Fruit fly (Drosophila melanogaster) whole organism, embryonic: ENCODE results near the gene CG31636.
A peak's percentile ranks its signal among the peaks of the same experiment; 100 is the strongest.

ENCODE experiments used
- Asciz ChIP-seq: fragments of 200-800 bp; sonication (Bioruptor generic); optimal IDR thresholded peaks from 2 replicates; lab custom pipeline; 2017; ENCODE audit warnings: missing biosample characterization, mild to moderate bottlenecking, missing genetic modification characterization, missing genetic modification reagents
- CG10209 ChIP-seq: fragments of 200-800 bp; sonication (Bioruptor generic); optimal IDR thresholded peaks from 3 replicates; lab custom pipeline; 2017; ENCODE audit warnings: missing biosample characterization, mild to moderate bottlenecking, missing genetic modification characterization, missing genetic modification reagents
- CG10654 ChIP-seq: fragments of 200-800 bp; sonication (Bioruptor generic); optimal IDR thresholded peaks from 2 replicates; lab custom pipeline; 2016; ENCODE audit warnings: missing biosample characterization, missing genetic modification characterization
- CG11504 ChIP-seq: fragments of 200-800 bp; sonication (Bioruptor generic); optimal IDR thresholded peaks from 3 replicates; lab custom pipeline; 2019; ENCODE audit warnings: missing biosample characterization, mild to moderate bottlenecking, missing genetic modification characterization, moderate library complexity
- CG12104 ChIP-seq: fragments of 200-800 bp; sonication (Bioruptor generic); optimal IDR thresholded peaks from 3 replicates; lab custom pipeline; 2016; ENCODE audit warnings: missing biosample characterization, missing genetic modification characterization
- CG12659 ChIP-seq: fragments of 200-800 bp; sonication (Bioruptor generic); optimal IDR thresholded peaks from 3 replicates; lab custom pipeline; 2017; ENCODE audit warnings: mild to moderate bottlenecking, missing biosample characterization, missing genetic modification reagents, missing genetic modification characterization
- CG1647 ChIP-seq: fragments of 200-800 bp; sonication (Bioruptor generic); optimal IDR thresholded peaks from 3 replicates; lab custom pipeline; 2016; ENCODE audit warnings: missing biosample characterization, missing genetic modification characterization
- CG17186 ChIP-seq: fragments of 200-800 bp; sonication (Bioruptor generic); optimal IDR thresholded peaks from 3 replicates; lab custom pipeline; 2017; ENCODE audit warnings: missing biosample characterization, missing genetic modification reagents, missing genetic modification characterization
- CG18619 ChIP-seq: fragments of 200-800 bp; sonication (Bioruptor generic); optimal IDR thresholded peaks from 3 replicates; lab custom pipeline; 2017; ENCODE audit warnings: missing biosample characterization, mild to moderate bottlenecking, missing genetic modification characterization
- CG30431 ChIP-seq: fragments of 200-800 bp; sonication (Bioruptor generic); optimal IDR thresholded peaks from 2 replicates; lab custom pipeline; 2017; ENCODE audit warnings: missing biosample characterization, missing genetic modification characterization
- CG31365 ChIP-seq: fragments of 200-800 bp; sonication (Bioruptor generic); optimal IDR thresholded peaks from 2 replicates; lab custom pipeline; 2018; ENCODE audit warnings: missing biosample characterization, mild to moderate bottlenecking, missing genetic modification characterization
- CG3163 ChIP-seq: fragments of 200-800 bp; sonication (Bioruptor generic); optimal IDR thresholded peaks from 3 replicates; lab custom pipeline; 2016; ENCODE audit warnings: missing biosample characterization, missing genetic modification characterization
- CG33213 ChIP-seq: fragments of 200-800 bp; sonication (Bioruptor generic); optimal IDR thresholded peaks from 3 replicates; lab custom pipeline; 2016; ENCODE audit warnings: missing biosample characterization, missing genetic modification characterization
- CG4854 ChIP-seq: fragments of 200-800 bp; sonication (Bioruptor generic); optimal IDR thresholded peaks from 2 replicates; lab custom pipeline; 2016; ENCODE audit warnings: missing biosample characterization, missing genetic modification characterization, inconsistent platforms
- CG6689 ChIP-seq: fragments of 200-800 bp; sonication (Bioruptor generic); IDR thresholded peaks from 2 replicates; pipeline ENCODE4 v1.3.6; 2022; ENCODE audit warnings: missing biosample characterization, missing genetic modification characterization
- CG7271 ChIP-seq: fragments of 200-800 bp; sonication (Bioruptor generic); optimal IDR thresholded peaks from 2 replicates; lab custom pipeline; 2018; ENCODE audit warnings: missing biosample characterization, mild to moderate bottlenecking, missing genetic modification characterization, moderate library complexity
- CG7786 ChIP-seq: fragments of 200-800 bp; sonication (Bioruptor generic); optimal IDR thresholded peaks from 2 replicates; lab custom pipeline; 2016; ENCODE audit warnings: missing biosample characterization, missing genetic modification characterization
- CG7928 ChIP-seq: fragments of 200-800 bp; sonication (Bioruptor generic); optimal IDR thresholded peaks from 2 replicates; lab custom pipeline; 2017; ENCODE audit warnings: missing biosample characterization, mild to moderate bottlenecking, missing genetic modification characterization
- CG8290 ChIP-seq, 3 experiments: fragments of 200-800 bp; sonication (Bioruptor generic); optimal IDR thresholded peaks; 2 replicates each; lab custom pipeline; 2016 to 2019; ENCODE audit warnings: missing biosample characterization in 3 of 3, missing genetic modification characterization in 3 of 3, mild to moderate bottlenecking in 2 of 3, moderate library complexity in 1 of 3
- CG8944 ChIP-seq: fragments of 200-800 bp; sonication (Bioruptor generic); optimal IDR thresholded peaks from 3 replicates; lab custom pipeline; 2016; ENCODE audit warnings: missing biosample characterization, missing genetic modification characterization
- CG9215 ChIP-seq: fragments of 200-800 bp; sonication (Bioruptor generic); IDR thresholded peaks from 2 replicates; pipeline ENCODE4 v1.3.6; 2022; ENCODE audit warnings: missing biosample characterization, missing genetic modification characterization
- CG9876 ChIP-seq: fragments of 200-800 bp; sonication (Bioruptor generic); optimal IDR thresholded peaks from 2 replicates; lab custom pipeline; 2016; ENCODE audit warnings: missing biosample characterization, missing genetic modification characterization
- CTCF ChIP-seq: fragments of 200-800 bp; sonication (Bioruptor generic); optimal IDR thresholded peaks from 2 replicates; lab custom pipeline; 2017; ENCODE audit warnings: missing biosample characterization, mild to moderate bottlenecking, missing genetic modification characterization, moderate library complexity
- Eip74EF ChIP-seq, 2 experiments: fragments of 200-800 bp in 1 of 2; fragments of >200 bp in 1 of 2; sonication (Bioruptor generic) in 1 of 2; optimal IDR thresholded peaks; 2 replicates each; lab custom pipeline; 2017 to 2019; ENCODE audit warnings: missing biosample characterization in 2 of 2, missing genetic modification characterization in 2 of 2, mild to moderate bottlenecking in 1 of 2, moderate library complexity in 1 of 2
- Fer3 ChIP-seq: fragments of 200-800 bp; sonication (Bioruptor generic); optimal IDR thresholded peaks from 2 replicates; lab custom pipeline; 2018; ENCODE audit warnings: missing biosample characterization, mild to moderate bottlenecking, missing genetic modification characterization, moderate library complexity
- H15 ChIP-seq: fragments of 200-800 bp; sonication (Bioruptor generic); IDR thresholded peaks from 3 replicates; pipeline ENCODE4 v1.3.6; 2022; ENCODE audit warnings: missing biosample characterization, missing genetic modification characterization
- HmgD ChIP-seq: fragments of 200-800 bp; sonication (Bioruptor generic); optimal IDR thresholded peaks from 3 replicates; lab custom pipeline; 2016; ENCODE audit warnings: missing biosample characterization, missing genetic modification characterization
- Hmr ChIP-seq: fragments of 200-800 bp; sonication (Bioruptor generic); optimal IDR thresholded peaks from 3 replicates; lab custom pipeline; 2017; ENCODE audit warnings: mild to moderate bottlenecking, missing biosample characterization, missing genetic modification reagents, missing genetic modification characterization
- Hr3 ChIP-seq: fragments of 200-800 bp; sonication (Bioruptor generic); optimal IDR thresholded peaks from 3 replicates; lab custom pipeline; 2016; ENCODE audit warnings: missing biosample characterization, missing genetic modification characterization
- Lhr ChIP-seq: fragments of 200-800 bp; sonication (Bioruptor generic); optimal IDR thresholded peaks from 3 replicates; lab custom pipeline; 2017; ENCODE audit warnings: mild to moderate bottlenecking, missing biosample characterization, missing genetic modification reagents, missing genetic modification characterization
- Lpt ChIP-seq: fragments of >200 bp; optimal IDR thresholded peaks from 2 replicates; lab custom pipeline; 2018; ENCODE audit warnings: missing biosample characterization, missing genetic modification characterization
- MTF-1 ChIP-seq: fragments of 200-800 bp; sonication (Bioruptor generic); optimal IDR thresholded peaks from 2 replicates; lab custom pipeline; 2018; ENCODE audit warnings: missing biosample characterization, mild to moderate bottlenecking, missing genetic modification characterization, borderline replicate concordance
- Rx ChIP-seq: fragments of 200-800 bp; sonication (Bioruptor generic); IDR thresholded peaks from 2 replicates; pipeline ENCODE4 v1.3.6; 2022; ENCODE audit warnings: missing biosample characterization, missing genetic modification characterization
- Side ChIP-seq: fragments of 200-800 bp; sonication (Bioruptor generic); optimal IDR thresholded peaks from 2 replicates; lab custom pipeline; 2016; ENCODE audit warnings: missing biosample characterization, missing genetic modification characterization
- Usf ChIP-seq: fragments of 200-800 bp; sonication (Bioruptor generic); optimal IDR thresholded peaks from 2 replicates; lab custom pipeline; 2017; ENCODE audit warnings: missing genotype, missing biosample characterization, missing genetic modification characterization
- Vsx1 ChIP-seq: fragments of 200-800 bp; sonication (Bioruptor generic); optimal IDR thresholded peaks from 2 replicates; lab custom pipeline; 2017; ENCODE audit warnings: missing biosample characterization, mild to moderate bottlenecking, missing genetic modification characterization, missing genetic modification reagents
- ato ChIP-seq: fragments of 200-800 bp; sonication (Bioruptor generic); IDR thresholded peaks from 2 replicates; pipeline ENCODE4 v1.3.6; 2022; ENCODE audit warnings: missing biosample characterization, missing genetic modification characterization; ENCODE audit not compliant: partially characterized antibody
- dan ChIP-seq: fragments of 200-800 bp; sonication (Bioruptor generic); IDR thresholded peaks from 2 replicates; pipeline ENCODE4 v1.3.6; 2022; ENCODE audit warnings: missing biosample characterization, missing genetic modification characterization
- dm ChIP-seq: fragments of 200-800 bp; sonication (Bioruptor generic); optimal IDR thresholded peaks from 3 replicates; lab custom pipeline; 2016; ENCODE audit warnings: missing biosample characterization, missing genetic modification characterization
- fd102C ChIP-seq: fragments of 200-800 bp; sonication (Bioruptor generic); optimal IDR thresholded peaks from 2 replicates; lab custom pipeline; 2018; ENCODE audit warnings: missing biosample characterization, mild to moderate bottlenecking, missing genetic modification characterization, moderate library complexity
- gem ChIP-seq: fragments of 200-800 bp; sonication (Bioruptor generic); optimal IDR thresholded peaks from 2 replicates; lab custom pipeline; 2019; ENCODE audit warnings: missing biosample characterization, mild to moderate bottlenecking, missing genetic modification characterization, moderate library complexity
- ind ChIP-seq: fragments of 200-800 bp; sonication (Bioruptor generic); optimal IDR thresholded peaks from 3 replicates; lab custom pipeline; 2016; ENCODE audit warnings: missing biosample characterization, missing genetic modification characterization
- nerfin-1 ChIP-seq: fragments of 200-800 bp; sonication (Bioruptor generic); optimal IDR thresholded peaks from 3 replicates; lab custom pipeline; 2019; ENCODE audit warnings: missing biosample characterization, mild to moderate bottlenecking, missing genetic modification characterization, moderate library complexity
- oc ChIP-seq: fragments of 200-800 bp; sonication (Bioruptor generic); optimal IDR thresholded peaks from 2 replicates; lab custom pipeline; 2018; ENCODE audit warnings: missing biosample characterization, mild to moderate bottlenecking, missing genetic modification characterization, moderate library complexity
- pb ChIP-seq: fragments of 200-800 bp; sonication (Bioruptor generic); optimal IDR thresholded peaks from 3 replicates; lab custom pipeline; 2016; ENCODE audit warnings: missing biosample characterization, missing genetic modification characterization
- sob ChIP-seq: fragments of 200-800 bp; sonication (Bioruptor generic); IDR thresholded peaks from 2 replicates; pipeline ENCODE4 v1.3.6; 2022; ENCODE audit warnings: missing biosample characterization, missing genetic modification characterization
- sqz ChIP-seq: fragments of 200-800 bp; sonication (Bioruptor generic); optimal IDR thresholded peaks from 3 replicates; lab custom pipeline; 2018; ENCODE audit warnings: missing biosample characterization, mild to moderate bottlenecking, missing genetic modification characterization
- unc-4 ChIP-seq: fragments of 200-800 bp; sonication (Bioruptor generic); IDR thresholded peaks from 2 replicates; pipeline ENCODE4 v1.3.6; 2022; ENCODE audit warnings: missing biosample characterization, missing genetic modification characterization; ENCODE audit not compliant: partially characterized antibody
- zen2 ChIP-seq: fragments of 200-800 bp; sonication (Bioruptor generic); IDR thresholded peaks from 3 replicates; pipeline ENCODE4 v1.3.6; 2022; ENCODE audit warnings: missing biosample characterization, missing genetic modification characterization; ENCODE audit not compliant: partially characterized antibody

CG31636 gene

DNA sequence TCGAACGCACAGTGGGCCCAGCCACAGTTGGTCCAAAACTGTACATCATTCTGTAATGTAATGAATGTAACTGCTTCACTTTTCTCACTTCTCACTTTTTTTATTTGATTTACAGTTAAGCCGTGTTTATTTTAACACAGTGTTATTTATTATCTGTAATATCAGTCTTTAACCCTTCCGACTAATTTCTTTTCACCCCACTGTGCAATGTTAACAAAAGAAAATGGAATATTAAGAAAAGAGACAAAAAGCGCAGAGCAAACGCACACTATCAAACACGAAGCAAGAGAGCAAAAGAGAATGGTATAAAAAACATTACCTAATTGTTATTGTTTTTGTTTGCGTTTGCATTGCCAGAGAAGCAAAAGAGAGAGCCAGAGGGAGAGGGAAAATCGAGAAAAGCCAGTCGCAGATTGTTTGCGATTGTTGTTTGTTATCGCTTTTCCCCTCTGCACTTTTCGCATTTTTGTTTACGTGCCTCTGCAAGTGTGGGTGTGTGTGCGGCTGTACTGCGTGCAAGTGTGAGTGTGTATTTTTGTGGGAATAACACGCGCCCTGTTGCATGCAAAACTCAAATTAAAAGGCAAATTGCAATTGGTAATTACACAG is 10.7 kb downstream of the CG31636 start (continued):
- peak; percentile 97 for TF ChIP-seq Fer3 (tag; lab: Kevin White, UChicago)
- TF ChIP-seq CG12659 (GFP tag; lab: Kevin White, UChicago): peak; percentile 98
- peak; percentile 96 for TF ChIP-seq CG12104 (GFP tag; lab: Kevin White, UChicago)
- TF ChIP-seq sob (GFP tag; lab: Robert Waterston, UW): peak; percentile 96
- TF ChIP-seq CG8944 (GFP tag; lab: Kevin White, UChicago): peak; percentile 98
- peak; percentile 78 for TF ChIP-seq CTCF (GFP tag; lab: Kevin White, UChicago)
- TF ChIP-seq CG31365 (tag; lab: Kevin White, UChicago): peak; percentile 91
- peak; percentile 98 for TF ChIP-seq CG10654 (GFP tag; lab: Kevin White, UChicago)
- TF ChIP-seq ind (GFP tag; lab: Kevin White, UChicago): peak; percentile 98
- TF ChIP-seq Side (GFP tag; lab: Kevin White, UChicago): peak; percentile 98
- TF ChIP-seq CG8290 (GFP tag; optimal IDR thresholded peaks at IDR 0.05; lab: Kevin White, UChicago): peak; percentile 97
- TF ChIP-seq CG8290 (tag; optimal IDR thresholded peaks at IDR 0.05; lab: Kevin White, UChicago): peak; percentile 90 to 97
- TF ChIP-seq Lpt (GFP tag; lab: Kevin White, UChicago): no peak
- TF ChIP-seq pb (GFP tag; lab: Kevin White, UChicago): peak; percentile 98
- TF ChIP-seq CG3163: peak; percentile 94
- 0 out of 2 replicates have a peak, but pooled peaks have one; percentile 26 for TF ChIP-seq ato (GFP tag; lab: Robert Waterston, UW)
- peak; percentile 96 for TF ChIP-seq HmgD (GFP tag; lab: Kevin White, UChicago)
- TF ChIP-seq CG10209 (GFP tag; lab: Kevin White, UChicago): peak; percentile 98
- TF ChIP-seq zen2 (GFP tag; lab: Robert Waterston, UW): no peak
- peak; percentile 93 for TF ChIP-seq CG7271 (tag; lab: Kevin White, UChicago)
- TF ChIP-seq Hr3: peak; percentile 97
- peak; percentile 96 for TF ChIP-seq CG9876 (GFP tag; lab: Kevin White, UChicago)
- peak; percentile 97 for TF ChIP-seq CG1647
- peak; percentile 99 for TF ChIP-seq Asciz (GFP tag; lab: Kevin White, UChicago)
- TF ChIP-seq dan (GFP tag; lab: Robert Waterston, UW): peak; percentile 88
- peak; percentile 97 for TF ChIP-seq CG18619 (GFP tag; lab: Kevin White, UChicago)
- TF ChIP-seq gem (tag; lab: Kevin White, UChicago): peak; percentile 99
- TF ChIP-seq oc (tag; lab: Kevin White, UChicago): peak; percentile 99
- peak; percentile 90 for TF ChIP-seq CG9215
- peak; percentile 98 for TF ChIP-seq CG30431 (GFP tag; lab: Kevin White, UChicago)
- TF ChIP-seq CG33213 (GFP tag; lab: Kevin White, UChicago): peak; percentile 98
- peak; percentile 88 for TF ChIP-seq Usf (GFP tag; lab: Kevin White, UChicago)
- TF ChIP-seq CG4854 (GFP tag; lab: Kevin White, UChicago): peak; percentile 98
- TF ChIP-seq Eip74EF (GFP tag; optimal IDR thresholded peaks at IDR 0.05; lab: Kevin White, UChicago): peak in 1 of 2 experiments; percentile 99
- TF ChIP-seq MTF-1 (GFP tag; lab: Kevin White, UChicago): peak; percentile 96
- peak; percentile 95 for TF ChIP-seq Lhr (GFP tag; lab: Kevin White, UChicago)
- TF ChIP-seq CG7786 (GFP tag; lab: Kevin White, UChicago): peak; percentile 98
- TF ChIP-seq CG6689 (GFP tag; lab: Robert Waterston, UW): peak; percentile 98
- TF ChIP-seq CG17186: peak; percentile 93
- peak; percentile 98 for TF ChIP-seq Hmr (GFP tag; lab: Kevin White, UChicago)
- peak; percentile 96 for TF ChIP-seq Rx (GFP tag; lab: Robert Waterston, UW)
- peak; percentile 97 for TF ChIP-seq dm (GFP tag; lab: Kevin White, UChicago)
- peak; percentile 93 for TF ChIP-seq fd102C (GFP tag; lab: Kevin White, UChicago)
- peak; percentile 99 for TF ChIP-seq sqz
- TF ChIP-seq H15 (GFP tag; lab: Robert Waterston, UW): peak; percentile 97
- TF ChIP-seq CG7928 (GFP tag; lab: Kevin White, UChicago): peak; percentile 76
- TF ChIP-seq nerfin-1: peak; percentile 97
- TF ChIP-seq Vsx1 (GFP tag; lab: Kevin White, UChicago): peak; percentile 97
- no peak for TF ChIP-seq unc-4 (GFP tag; lab: Robert Waterston, UW)
- TF ChIP-seq CG11504 (tag; lab: Kevin White, UChicago): peak; percentile 98
